Worm (Caenorhabditis elegans) whole organism, L1 larva: ENCODE data around the gene col-168.

Experiments
- C04F5.9 ChIP-seq: sonication (generic microtip); optimal IDR thresholded peaks from 2 replicates; lab custom pipeline; 2016; ENCODE audit warnings: missing genetic modification characterization, missing compliant biosample characterization
- C34B4.2 ChIP-seq: sonication (generic microtip); optimal IDR thresholded peaks from 2 replicates; lab custom pipeline; 2017; ENCODE audit warnings: mild to moderate bottlenecking, missing genetic modification characterization, missing compliant biosample characterization
- Y116A8C.19 ChIP-seq: sonication (generic microtip); optimal IDR thresholded peaks from 2 replicates; lab custom pipeline; 2016; ENCODE audit warnings: missing compliant biosample characterization, missing genetic modification characterization, borderline replicate concordance
- aha-1 ChIP-seq: fragments of 150-350 bp; optimal IDR thresholded peaks from 2 replicates; lab custom pipeline; 2014; ENCODE audit warnings: missing biosample characterization, missing genetic modification characterization
- alr-1 ChIP-seq: fragments of 200-800 bp; sonication (Bioruptor generic); optimal IDR thresholded peaks from 2 replicates; lab custom pipeline; 2018; ENCODE audit warnings: borderline replicate concordance, mild to moderate bottlenecking, missing genetic modification characterization, missing compliant biosample characterization
- aly-2 ChIP-seq: fragments of 150-350 bp; optimal IDR thresholded peaks from 2 replicates; lab custom pipeline; 2014; ENCODE audit warnings: missing biosample characterization, missing genetic modification characterization
- blmp-1 ChIP-seq: fragments of 150-350 bp; optimal IDR thresholded peaks from 2 replicates; lab custom pipeline; 2014; ENCODE audit warnings: missing biosample characterization, missing genetic modification characterization
- ceh-8 ChIP-seq: fragments of 200-800 bp; sonication (Bioruptor generic); optimal IDR thresholded peaks from 2 replicates; lab custom pipeline; 2018; ENCODE audit warnings: mild to moderate bottlenecking, missing genetic modification characterization, moderate library complexity, missing compliant biosample characterization
- ceh-90 ChIP-seq: sonication (generic microtip); optimal IDR thresholded peaks from 2 replicates; lab custom pipeline; 2016; ENCODE audit warnings: missing genetic modification characterization, missing compliant biosample characterization
- ces-1 ChIP-seq: fragments of 150-350 bp; optimal IDR thresholded peaks from 2 replicates; lab custom pipeline; 2014; ENCODE audit warnings: missing biosample characterization, missing genetic modification reagents, missing genetic modification characterization
- dpl-1 ChIP-seq, 3 experiments: fragments of 150-350 bp in 2 of 3; sonication (generic microtip) in 1 of 3; optimal IDR thresholded peaks; 2 replicates each; lab custom pipeline; 2014 to 2017; ENCODE audit warnings: missing biosample characterization in 3 of 3, missing genetic modification characterization in 3 of 3, missing genetic modification reagents in 3 of 3
- efl-1 ChIP-seq, 4 experiments: fragments of 150-350 bp; optimal IDR thresholded peaks in 3 of 4; peaks in 1 of 4; 1 replicate in 1 of 4; 2 replicates in 3 of 4; lab custom pipeline; 2014; ENCODE audit warnings: missing biosample characterization in 2 of 4, missing genetic modification characterization in 2 of 4, missing genetic modification reagents in 2 of 4
- efl-3 ChIP-seq: fragments of 200-800 bp; sonication (Bioruptor generic); optimal IDR thresholded peaks from 2 replicates; lab custom pipeline; 2018; ENCODE audit warnings: mild to moderate bottlenecking, missing genetic modification characterization, missing compliant biosample characterization
- egl-13 ChIP-seq: sonication (generic microtip); optimal IDR thresholded peaks from 2 replicates; lab custom pipeline; 2016; ENCODE audit warnings: missing genotype, missing genetic modification reagents, missing genetic modification characterization, missing compliant biosample characterization
- egl-27 ChIP-seq, 2 experiments: fragments of 150-350 bp in 1 of 2; sonication (generic microtip); optimal IDR thresholded peaks; 3 replicates each; lab custom pipeline; 2017 to 2018; ENCODE audit warnings: missing biosample characterization in 2 of 2, missing genetic modification characterization in 2 of 2, missing genetic modification reagents in 2 of 2
- elt-2 ChIP-seq: sonication (generic microtip); optimal IDR thresholded peaks from 2 replicates; lab custom pipeline; 2016; ENCODE audit warnings: missing genetic modification characterization, mild to moderate bottlenecking, inconsistent platforms, missing compliant biosample characterization, missing genetic modification reagents
- elt-3 ChIP-seq, 6 experiments: fragments of 150-350 bp in 1 of 6; sonication (generic microtip); optimal IDR thresholded peaks; 2 replicates each; lab custom pipeline; 2017 to 2018; ENCODE audit warnings: missing biosample characterization in 6 of 6, missing genetic modification characterization in 6 of 6, inconsistent platforms in 1 of 6
- ets-5 ChIP-seq: fragments of 200-800 bp; sonication (Bioruptor generic); IDR thresholded peaks from 2 replicates; pipeline ENCODE4 v1.3.6; 2022; ENCODE audit warnings: missing genetic modification characterization, missing compliant biosample characterization
- fkh-10 ChIP-seq: sonication (generic microtip); optimal IDR thresholded peaks from 2 replicates; lab custom pipeline; 2017; ENCODE audit warnings: missing biosample characterization, missing genetic modification reagents, missing genetic modification characterization
- fkh-4 ChIP-seq: sonication (generic microtip); optimal IDR thresholded peaks from 2 replicates; lab custom pipeline; 2016; ENCODE audit warnings: missing compliant biosample characterization, missing genetic modification characterization, borderline replicate concordance
- fkh-8 ChIP-seq: sonication (generic microtip); optimal IDR thresholded peaks from 2 replicates; lab custom pipeline; 2016; ENCODE audit warnings: mild to moderate bottlenecking, missing genetic modification characterization, missing compliant biosample characterization
- irx-1 ChIP-seq: sonication (generic microtip); optimal IDR thresholded peaks from 2 replicates; lab custom pipeline; 2016; ENCODE audit warnings: missing genetic modification characterization, missing compliant biosample characterization
- isw-1 ChIP-seq: fragments of 200-800 bp; sonication (Bioruptor generic); IDR thresholded peaks from 2 replicates; pipeline ENCODE4 v1.3.6; 2022; ENCODE audit warnings: missing genetic modification characterization, missing compliant biosample characterization
- jun-1 ChIP-seq: fragments of 150-350 bp; optimal IDR thresholded peaks from 2 replicates; lab custom pipeline; 2014; ENCODE audit warnings: missing biosample characterization, missing genetic modification reagents, missing genetic modification characterization
- lin-13 ChIP-seq: fragments of 150-350 bp; optimal IDR thresholded peaks from 2 replicates; lab custom pipeline; 2014; ENCODE audit warnings: missing biosample characterization, missing genetic modification reagents, missing genetic modification characterization
- lin-15B ChIP-seq: fragments of 150-350 bp; sonication (generic microtip); optimal IDR thresholded peaks from 3 replicates; lab custom pipeline; 2014; ENCODE audit warnings: missing biosample characterization, missing genetic modification characterization
- lin-39 ChIP-seq: fragments of 150-350 bp; optimal IDR thresholded peaks from 2 replicates; lab custom pipeline; 2014; ENCODE audit warnings: missing biosample characterization, missing genetic modification reagents, missing genetic modification characterization
- mdl-1 ChIP-seq, 2 experiments: fragments of 150-350 bp; optimal IDR thresholded peaks; 2 replicates each; lab custom pipeline; 2014 to 2017; ENCODE audit warnings: missing biosample characterization in 2 of 2, missing genetic modification characterization in 2 of 2, inconsistent platforms in 1 of 2
- mef-2 ChIP-seq: fragments of 150-350 bp; optimal IDR thresholded peaks from 2 replicates; lab custom pipeline; 2014; ENCODE audit warnings: missing biosample characterization, missing genetic modification characterization
- mep-1 ChIP-seq: fragments of 150-350 bp; optimal IDR thresholded peaks from 2 replicates; lab custom pipeline; 2014; ENCODE audit warnings: missing biosample characterization, missing genetic modification characterization
- nhr-11 ChIP-seq: fragments of 150-350 bp; optimal IDR thresholded peaks from 2 replicates; lab custom pipeline; 2014; ENCODE audit warnings: missing biosample characterization, missing genetic modification characterization
- nhr-12 ChIP-seq: sonication (generic microtip); optimal IDR thresholded peaks from 2 replicates; lab custom pipeline; 2017; ENCODE audit warnings: missing biosample characterization, missing genetic modification characterization
- nhr-19 ChIP-seq: fragments of 200-800 bp; sonication (Bioruptor generic); conservative IDR thresholded peaks from 2 replicates; pipeline ENCODE4 v1.3.6; 2022; ENCODE audit warnings: missing genetic modification characterization, missing compliant biosample characterization
- nhr-237 ChIP-seq: fragments of 150-350 bp; optimal IDR thresholded peaks from 2 replicates; lab custom pipeline; 2014; ENCODE audit warnings: missing biosample characterization, missing genetic modification characterization
- nhr-28 ChIP-seq: fragments of 150-350 bp; optimal IDR thresholded peaks from 2 replicates; lab custom pipeline; 2014; ENCODE audit warnings: missing biosample characterization, missing genetic modification characterization
- nhr-76 ChIP-seq: sonication (generic microtip); optimal IDR thresholded peaks from 2 replicates; lab custom pipeline; 2017; ENCODE audit warnings: missing biosample characterization, missing genetic modification characterization
- nhr-84 ChIP-seq: sonication (generic microtip); optimal IDR thresholded peaks from 2 replicates; lab custom pipeline; 2017; ENCODE audit warnings: missing biosample characterization, missing genetic modification characterization
- nhr-85 ChIP-seq: sonication (generic microtip); peaks from one replicate; lab custom pipeline; 2016; ENCODE audit warnings: missing genetic modification characterization, inconsistent platforms, missing compliant biosample characterization
- pqm-1 ChIP-seq: sonication (generic microtip); optimal IDR thresholded peaks from 3 replicates; lab custom pipeline; 2017; ENCODE audit warnings: missing biosample characterization, missing genetic modification characterization
- rnt-1 ChIP-seq: sonication (generic microtip); optimal IDR thresholded peaks from 2 replicates; lab custom pipeline; 2016; ENCODE audit warnings: mild to moderate bottlenecking, missing genetic modification characterization, moderate library complexity, missing compliant biosample characterization
- skn-1 ChIP-seq: fragments of 150-350 bp; optimal IDR thresholded peaks from 2 replicates; lab custom pipeline; 2014; ENCODE audit warnings: missing biosample characterization, missing genetic modification characterization
- snpc-4 ChIP-seq: fragments of 150-350 bp; optimal IDR thresholded peaks from 2 replicates; lab custom pipeline; 2014; ENCODE audit warnings: missing biosample characterization, missing genetic modification characterization
- snu-23 ChIP-seq: sonication (generic microtip); optimal IDR thresholded peaks from 2 replicates; lab custom pipeline; 2016; ENCODE audit warnings: missing genetic modification characterization, missing compliant biosample characterization
- sup-37 ChIP-seq: fragments of 200-800 bp; sonication (Bioruptor generic); optimal IDR thresholded peaks from 2 replicates; lab custom pipeline; 2018; ENCODE audit warnings: mild to moderate bottlenecking, missing genetic modification characterization, missing compliant biosample characterization
- swsn-7 ChIP-seq: sonication (generic microtip); optimal IDR thresholded peaks from 2 replicates; lab custom pipeline; 2016; ENCODE audit warnings: missing genetic modification characterization, missing compliant biosample characterization
- tlp-1 ChIP-seq: fragments of 150-350 bp; optimal IDR thresholded peaks from 2 replicates; lab custom pipeline; 2014; ENCODE audit warnings: missing biosample characterization, missing genetic modification characterization
- unc-130 ChIP-seq: fragments of 150-350 bp; optimal IDR thresholded peaks from 2 replicates; lab custom pipeline; 2017; ENCODE audit warnings: missing biosample characterization, missing genetic modification characterization, inconsistent platforms
- unc-30 ChIP-seq: sonication (generic microtip); optimal IDR thresholded peaks from 2 replicates; lab custom pipeline; 2017; ENCODE audit warnings: missing biosample characterization, missing genetic modification characterization
- unc-86 ChIP-seq: sonication (generic microtip); optimal IDR thresholded peaks from 2 replicates; lab custom pipeline; 2016; ENCODE audit warnings: missing genetic modification characterization, missing compliant biosample characterization
- zag-1 ChIP-seq: fragments of 150-350 bp; optimal IDR thresholded peaks from 2 replicates; lab custom pipeline; 2014; ENCODE audit warnings: missing biosample characterization, missing genetic modification characterization
- zip-4 ChIP-seq: fragments of 200-800 bp; sonication (Bioruptor generic); optimal IDR thresholded peaks from 2 replicates; lab custom pipeline; 2018; ENCODE audit warnings: mild to moderate bottlenecking, missing genetic modification characterization, moderate library complexity, missing compliant biosample characterization
- ztf-11 ChIP-seq, 2 experiments: sonication (generic microtip); optimal IDR thresholded peaks; 2 replicates each; lab custom pipeline; 2016 to 2017; ENCODE audit warnings: missing genetic modification characterization in 2 of 2, missing biosample characterization in 1 of 2, missing compliant biosample characterization in 1 of 2

col-168 gene

DNA sequence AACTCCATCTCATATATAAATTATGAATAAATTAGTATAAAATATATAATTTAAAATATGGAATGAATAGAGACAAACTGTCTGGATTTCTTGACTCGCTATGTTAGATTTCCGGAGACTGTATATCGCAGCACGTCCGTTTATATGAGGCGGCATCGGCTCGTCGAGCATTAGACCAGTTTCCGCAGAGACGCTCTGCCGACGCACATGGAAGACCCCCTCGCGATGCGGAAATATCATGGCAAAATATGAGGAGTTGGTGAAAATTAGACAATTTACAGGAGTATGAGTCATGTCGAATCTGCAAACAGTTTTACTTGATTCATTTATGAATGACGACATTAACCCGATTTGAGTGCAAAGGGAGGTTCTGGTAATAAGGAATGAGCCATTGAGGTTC lies 6.6 kb upstream of the col-168 start, which contains the start of gene chtb-3:
Gene chtb-3, minus strand, starts transcription at position 101 of the 400 bp plus-strand sequence.
- TF ChIP-seq mdl-1 (tag; optimal IDR thresholded peaks at IDR 0.05; lab: Kevin White, UChicago) (no peak), snu-23 (GFP tag; lab: Kevin White, UChicago) (no peak), snpc-4 (no peak), C34B4.2 (tag; lab: Kevin White, UChicago) (no peak), unc-130 (tag; lab: Kevin White, UChicago) (no peak), nhr-237 (no peak), ztf-11 (tag; optimal IDR thresholded peaks at IDR 0.05; lab: Kevin White, UChicago) (no peak), lin-39 (no peak), skn-1 (no peak), fkh-4 (tag; lab: Kevin White, UChicago) (no peak), nhr-76 (tag; lab: Kevin White, UChicago) (no peak), aha-1 (tag; lab: Kevin White, UChicago) (no peak), irx-1 (tag; lab: Kevin White, UChicago) (no peak), ets-5 (GFP tag; lab: Robert Waterston, UW) (no peak), dpl-1 (GFP tag; optimal IDR thresholded peaks at IDR 0.05; lab: Kevin White, UChicago) (no peak), efl-3 (no peak)

DNA sequence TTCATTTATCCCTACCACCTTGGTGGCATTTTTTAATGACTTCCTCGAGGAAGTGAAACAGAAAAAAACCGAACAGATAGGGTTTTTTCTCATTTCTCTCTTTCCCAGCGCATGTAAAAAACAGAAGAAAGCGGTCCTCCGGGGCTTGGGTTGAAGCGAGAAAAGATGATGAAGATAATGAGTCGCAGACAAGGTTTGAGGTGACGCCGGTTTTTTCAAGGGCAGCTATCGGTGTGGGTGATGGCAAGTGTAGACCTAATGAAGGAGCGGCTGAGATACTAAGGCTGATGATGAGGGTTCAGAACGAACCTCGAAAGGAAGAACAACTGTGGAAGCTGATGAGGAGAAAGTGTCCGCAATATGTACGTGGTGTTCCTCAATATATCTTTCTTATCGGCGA lies 5.3 kb upstream of the col-168 start:
- TF ChIP-seq alr-1 (no peak), nhr-12 (tag; lab: Kevin White, UChicago) (no peak), swsn-7 (tag; lab: Kevin White, UChicago) (no peak), zag-1 (tag; lab: Kevin White, UChicago) (no peak), pqm-1 (tag; lab: Kevin White, UChicago) (no peak), efl-3 (no peak), ceh-8 (GFP tag; lab: Kevin White, UChicago) (no peak), lin-13 (GFP tag; lab: Kevin White, UChicago) (no peak), nhr-84 (tag; lab: Kevin White, UChicago) (no peak), fkh-8 (no peak), lin-15B (tag; lab: Kevin White, UChicago) (no peak), elt-2 (no peak), nhr-28 (no peak), ets-5 (GFP tag; lab: Robert Waterston, UW) (no peak), skn-1 (no peak), ceh-90 (tag; lab: Kevin White, UChicago) (no peak), nhr-85 (peak; percentile 92), mef-2 (tag; lab: Kevin White, UChicago) (no peak), unc-86 (no peak), nhr-11 (no peak), fkh-10 (GFP tag; lab: Kevin White, UChicago) (no peak), C04F5.9 (tag; lab: Kevin White, UChicago) (no peak), blmp-1 (tag; lab: Kevin White, UChicago) (peak; percentile 77), sup-37 (no peak), dpl-1 (GFP tag; optimal IDR thresholded peaks at IDR 0.05; lab: Kevin White, UChicago) (no peak), elt-3 (tag; optimal IDR thresholded peaks at IDR 0.05; lab: Kevin White, UChicago) (peak in 4 of 6 experiments; percentile 11 to 58 (median 23)), zip-4 (no peak), fkh-4 (tag; lab: Kevin White, UChicago) (no peak), rnt-1 (tag; lab: Kevin White, UChicago) (no peak), unc-30 (no peak), isw-1 (no peak), mep-1 (tag; lab: Kevin White, UChicago) (peak; percentile 53), jun-1 (tag; lab: Kevin White, UChicago) (no peak), nhr-19 (GFP tag; lab: Robert Waterston, UW) (peak; percentile 29; the same call in 1 of the 2 replicates), tlp-1 (no peak), efl-1 (optimal IDR thresholded peaks at IDR 0.05; lab: Kevin White, UChicago) (no peak), efl-1 (GFP tag; optimal IDR thresholded peaks at IDR 0.05 in 1 of 2; lab: Kevin White, UChicago) (no peak), aly-2 (tag; lab: Kevin White, UChicago) (no peak), ces-1 (GFP tag; lab: Kevin White, UChicago) (no peak), Y116A8C.19 (no peak), egl-13 (tag; lab: Kevin White, UChicago) (no peak), egl-27 (tag; optimal IDR thresholded peaks at IDR 0.05; lab: Kevin White, UChicago) (no peak), ztf-11 (tag; optimal IDR thresholded peaks at IDR 0.05; lab: Kevin White, UChicago) (no peak)
